Worm (Caenorhabditis elegans): ENCODE results near the gene F59B2.12.

DNA sequence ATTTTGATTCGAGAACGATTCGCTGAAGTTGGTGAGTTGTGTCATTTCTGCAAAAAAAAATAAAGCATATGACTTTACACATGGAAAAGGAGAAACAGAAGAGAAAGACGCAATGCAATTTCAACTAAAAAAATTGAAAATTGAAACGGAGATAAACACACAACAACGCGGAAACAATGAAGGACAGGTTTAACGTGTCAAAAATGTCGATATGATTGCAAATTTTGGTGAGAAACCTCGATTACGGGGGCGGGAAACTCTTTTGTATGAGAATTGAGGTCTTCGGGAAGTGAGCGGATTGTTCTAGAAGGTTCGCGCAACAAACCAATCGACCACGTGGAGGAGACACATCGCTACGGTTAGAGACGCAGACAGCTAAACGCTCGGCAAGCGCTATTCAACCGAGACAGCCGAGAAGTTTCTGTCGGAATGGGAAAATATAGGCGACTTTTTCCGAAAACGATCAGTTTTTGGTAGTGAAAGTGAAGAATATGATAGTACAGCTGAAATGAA, 36.4 kb downstream of the F59B2.12 start, which contains the start of gene R107.5:
- peak; percentile 54 for TF ChIP-seq aly-2 (tag; optimal IDR thresholded peaks at IDR 0.05)
- TF ChIP-seq lin-13 (GFP tag; optimal IDR thresholded peaks at IDR 0.05) = peak; percentile 89
- TF ChIP-seq sptf-1 (tag; optimal IDR thresholded peaks at IDR 0.05) = no peak
- no peak for TF ChIP-seq lin-39 (tag; optimal IDR thresholded peaks at IDR 0.05)
- no peak for TF ChIP-seq ces-1 (GFP tag; optimal IDR thresholded peaks at IDR 0.05)
- peak; percentile 98 for TF ChIP-seq blmp-1 (tag; optimal IDR thresholded peaks at IDR 0.05)
- TF ChIP-seq nhr-76 (tag; optimal IDR thresholded peaks at IDR 0.05) = no peak
- TF ChIP-seq tbx-2 (tag; optimal IDR thresholded peaks at IDR 0.05) = peak; percentile 89
- peak; percentile 81 to 90 for TF ChIP-seq lsy-2 (tag; optimal IDR thresholded peaks at IDR 0.05)
